Worm (Caenorhabditis elegans) whole organism, L4 larva: ENCODE data around the gene Y38E10A.35.

Experiments used
- F37D6.2 ChIP-seq: sonication (generic microtip); optimal IDR thresholded peaks from 2 replicates; lab custom pipeline; 2016; ENCODE audit warnings: mild to moderate bottlenecking, missing genetic modification characterization, missing compliant biosample characterization
- Y48G9A.11 ChIP-seq: fragments of 200-800 bp; sonication (Bioruptor generic); IDR thresholded peaks from 2 replicates; pipeline ENCODE4 v1.3.6; 2022; ENCODE audit warnings: missing genetic modification reagents, missing genetic modification characterization, missing compliant biosample characterization
- Y75B8A.6 ChIP-seq: fragments of 200-800 bp; sonication (Bioruptor generic); IDR thresholded peaks from 2 replicates; pipeline ENCODE4 v1.3.6; 2022; ENCODE audit warnings: missing genetic modification reagents, missing genetic modification characterization, missing compliant biosample characterization
- aha-1 ChIP-seq: fragments of 150-350 bp; peaks from one replicate; lab custom pipeline; 2014; ENCODE audit warnings: missing biosample characterization, missing genetic modification characterization
- ama-1 ChIP-seq: fragments of 150-350 bp; optimal IDR thresholded peaks from 2 replicates; lab custom pipeline; 2014; ENCODE audit warnings: inconsistent platforms, mixed read lengths
- ceh-20 ChIP-seq: fragments of 200-800 bp; sonication (Bioruptor generic); IDR thresholded peaks from 2 replicates; pipeline ENCODE4 v1.3.6; 2022; ENCODE audit warnings: missing genetic modification reagents, missing genetic modification characterization, missing compliant biosample characterization
- ceh-32 ChIP-seq: sonication (generic microtip); optimal IDR thresholded peaks from 2 replicates; lab custom pipeline; 2016; ENCODE audit warnings: mild to moderate bottlenecking, missing genetic modification characterization, missing compliant biosample characterization; ENCODE audit not compliant: poor library complexity
- ceh-82 ChIP-seq: sonication (generic microtip); optimal IDR thresholded peaks from 2 replicates; lab custom pipeline; 2017; ENCODE audit warnings: missing biosample characterization, missing genetic modification characterization
- dmd-6 ChIP-seq: fragments of 200-800 bp; sonication (Bioruptor generic); IDR thresholded peaks from 2 replicates; pipeline ENCODE4 v1.3.6; 2022; ENCODE audit warnings: missing genetic modification reagents, missing genetic modification characterization, missing compliant biosample characterization
- dmd-8 ChIP-seq: fragments of 200-800 bp; sonication (Bioruptor generic); IDR thresholded peaks from 2 replicates; pipeline ENCODE4 v1.3.6; 2022; ENCODE audit warnings: missing genetic modification characterization, missing compliant biosample characterization
- dmd-9 ChIP-seq: fragments of 200-800 bp; sonication (Bioruptor generic); IDR thresholded peaks from 2 replicates; pipeline ENCODE4 v1.3.6; 2022; ENCODE audit warnings: missing genetic modification reagents, missing genetic modification characterization, missing compliant biosample characterization
- dve-1 ChIP-seq: sonication (generic microtip); optimal IDR thresholded peaks from 2 replicates; lab custom pipeline; 2017; ENCODE audit warnings: antibody characterized with exemption, mild to moderate bottlenecking, missing genetic modification characterization, missing compliant biosample characterization; ENCODE audit not compliant: insufficient read depth
- fkh-10 ChIP-seq: fragments of 150-350 bp; optimal IDR thresholded peaks from 2 replicates; lab custom pipeline; 2014; ENCODE audit warnings: missing biosample characterization, missing genetic modification reagents, missing genetic modification characterization
- hlh-11 ChIP-seq: fragments of 200-800 bp; sonication (Bioruptor generic); optimal IDR thresholded peaks from 2 replicates; lab custom pipeline; 2018; ENCODE audit warnings: mild to moderate bottlenecking, missing genetic modification characterization, missing compliant biosample characterization
- hlh-30 ChIP-seq: sonication (generic microtip); optimal IDR thresholded peaks from 2 replicates; lab custom pipeline; 2017; ENCODE audit warnings: antibody characterized with exemption, mild to moderate bottlenecking, missing genetic modification characterization, missing compliant biosample characterization; ENCODE audit not compliant: insufficient read depth
- hmg-1.1 ChIP-seq: fragments of 200-800 bp; sonication (Bioruptor generic); IDR thresholded peaks from 2 replicates; pipeline ENCODE4 v1.3.6; 2022; ENCODE audit warnings: missing genetic modification reagents, missing genetic modification characterization, missing compliant biosample characterization
- lin-1 ChIP-seq: fragments of 200-800 bp; sonication (Bioruptor generic); IDR thresholded peaks from 2 replicates; pipeline ENCODE4 v1.3.6; 2022; ENCODE audit warnings: missing genetic modification reagents, missing genetic modification characterization, missing compliant biosample characterization
- lin-15B ChIP-seq: fragments of 150-350 bp; sonication (generic microtip); optimal IDR thresholded peaks from 3 replicates; lab custom pipeline; 2014; ENCODE audit warnings: missing biosample characterization, missing genetic modification characterization
- lir-3 ChIP-seq: sonication (generic microtip); optimal IDR thresholded peaks from 2 replicates; lab custom pipeline; 2016; ENCODE audit warnings: mild to moderate bottlenecking, missing genetic modification characterization, missing compliant biosample characterization
- lsy-2 ChIP-seq, 2 experiments: fragments of 150-350 bp in 1 of 2; sonication (generic microtip) in 1 of 2; optimal IDR thresholded peaks; 2 replicates each; lab custom pipeline; 2014 to 2017; ENCODE audit warnings: missing biosample characterization in 2 of 2, missing genetic modification characterization in 2 of 2
- mdt-29 ChIP-seq: fragments of 200-800 bp; sonication (Bioruptor generic); IDR thresholded peaks from 2 replicates; pipeline ENCODE4 v1.3.6; 2022; ENCODE audit warnings: missing genetic modification reagents, missing genetic modification characterization, missing compliant biosample characterization
- mep-1 ChIP-seq: fragments of 150-350 bp; sonication (generic microtip); optimal IDR thresholded peaks from 3 replicates; lab custom pipeline; 2014; ENCODE audit warnings: missing biosample characterization, missing genetic modification characterization
- nhr-102 ChIP-seq: sonication (generic microtip); optimal IDR thresholded peaks from 2 replicates; lab custom pipeline; 2016; ENCODE audit warnings: mild to moderate bottlenecking, missing genetic modification characterization, moderate library complexity, missing compliant biosample characterization
- nhr-111 ChIP-seq: fragments of 200-800 bp; sonication (Bioruptor generic); optimal IDR thresholded peaks from 2 replicates; lab custom pipeline; 2018; ENCODE audit warnings: mild to moderate bottlenecking, missing genetic modification characterization, missing compliant biosample characterization
- nhr-42 ChIP-seq: fragments of 200-800 bp; sonication (Bioruptor generic); IDR thresholded peaks from 2 replicates; pipeline ENCODE4 v1.3.6; 2022; ENCODE audit warnings: missing genetic modification characterization, missing compliant biosample characterization
- nhr-48 ChIP-seq: sonication (generic microtip); optimal IDR thresholded peaks from 2 replicates; lab custom pipeline; 2016; ENCODE audit warnings: mild to moderate bottlenecking, missing genetic modification characterization, missing compliant biosample characterization
- php-3 ChIP-seq: fragments of 200-800 bp; sonication (Bioruptor generic); IDR thresholded peaks from 2 replicates; pipeline ENCODE4 v1.3.6; 2022; ENCODE audit warnings: missing genetic modification reagents, missing genetic modification characterization, missing compliant biosample characterization
- pqm-1 ChIP-seq: sonication (generic microtip); optimal IDR thresholded peaks from 2 replicates; lab custom pipeline; 2017; ENCODE audit warnings: missing biosample characterization, missing genetic modification characterization
- saeg-2 ChIP-seq: fragments of 200-800 bp; sonication (Bioruptor generic); IDR thresholded peaks from 2 replicates; pipeline ENCODE4 v1.3.6; 2022; ENCODE audit warnings: missing genetic modification reagents, missing genetic modification characterization, missing compliant biosample characterization
- sdz-12 ChIP-seq: fragments of 200-800 bp; sonication (Bioruptor generic); optimal IDR thresholded peaks from 2 replicates; lab custom pipeline; 2018; ENCODE audit warnings: mild to moderate bottlenecking, missing genetic modification characterization, missing compliant biosample characterization
- skn-1 ChIP-seq: fragments of 150-350 bp; optimal IDR thresholded peaks from 2 replicates; lab custom pipeline; 2014; ENCODE audit warnings: missing biosample characterization, missing genetic modification characterization
- spr-3 ChIP-seq: fragments of 200-800 bp; sonication (Bioruptor generic); optimal IDR thresholded peaks from 2 replicates; lab custom pipeline; 2018; ENCODE audit warnings: mild to moderate bottlenecking, missing genetic modification characterization, missing compliant biosample characterization
- tag-97 ChIP-seq: fragments of 200-800 bp; sonication (Bioruptor generic); IDR thresholded peaks from 2 replicates; pipeline ENCODE4 v1.3.6; 2022; ENCODE audit warnings: missing genetic modification characterization, missing compliant biosample characterization
- unc-39 ChIP-seq: sonication (generic microtip); optimal IDR thresholded peaks from 2 replicates; lab custom pipeline; 2017; ENCODE audit warnings: missing biosample characterization, missing genetic modification characterization
- unc-62 ChIP-seq, 3 experiments: fragments of 150-350 bp in 1 of 3; sonication (generic microtip); optimal IDR thresholded peaks in 2 of 3; peaks in 1 of 3; 1 replicate in 1 of 3; 2 replicates in 2 of 3; lab custom pipeline; 2014 to 2017; ENCODE audit warnings: missing biosample characterization in 3 of 3, missing genetic modification characterization in 3 of 3, missing genetic modification reagents in 3 of 3, missing genotype in 1 of 3
- vab-7 ChIP-seq: fragments of 200-800 bp; sonication (Bioruptor generic); IDR thresholded peaks from 2 replicates; pipeline ENCODE4 v1.3.6; 2022; ENCODE audit warnings: missing genetic modification reagents, missing genetic modification characterization, missing compliant biosample characterization
- zfp-2 ChIP-seq: sonication (generic microtip); optimal IDR thresholded peaks from 2 replicates; lab custom pipeline; 2016; ENCODE audit warnings: mild to moderate bottlenecking, missing genetic modification characterization, missing compliant biosample characterization

The Y38E10A.35 gene

ce11 chrII:12612218-12612617, 39.6 kb upstream of the Y38E10A.35 start, which contains the start of gene nspe-4:
Gene nspe-4 (plus strand): TSS chrII:12612518.
- TF ChIP-seq nhr-111 (GFP tag; lab: Kevin White, UChicago) (no peak), aha-1 (tag; lab: Kevin White, UChicago) (no peak), spr-3 (GFP tag; lab: Kevin White, UChicago) (no peak), lin-15B (no peak), nhr-48 (no peak), unc-39 (tag; lab: Kevin White, UChicago) (no peak), nhr-102 (tag; lab: Kevin White, UChicago) (no peak), F37D6.2 (tag; lab: Kevin White, UChicago) (no peak), pqm-1 (no peak), tag-97 (GFP tag; lab: Robert Waterston, UW) (no peak), sdz-12 (no peak), mep-1 (tag; lab: Kevin White, UChicago) (no peak), saeg-2 (GFP tag; lab: Robert Waterston, UW) (no peak), skn-1 (tag; lab: Kevin White, UChicago) (no peak), Y75B8A.6 (GFP tag; lab: Robert Waterston, UW) (no peak), dve-1 (tag; lab: Kevin White, UChicago) (no peak), lin-1 (no peak), dmd-9 (GFP tag; lab: Robert Waterston, UW) (no peak), nhr-42 (no peak)
- TF ChIP-seq, all 104 proteins: peak for 0

ce11 chrII:12608653-12609052, 36.0 kb upstream of the Y38E10A.35 start, which contains the start of gene Y38E10A.9:
Gene Y38E10A.9 (plus strand): TSS chrII:12608953.
- TF ChIP-seq ama-1 (lab: Kevin White, UChicago) (no peak), php-3 (no peak), Y48G9A.11 (GFP tag; lab: Robert Waterston, UW) (no peak), nhr-111 (GFP tag; lab: Kevin White, UChicago) (no peak), dmd-6 (GFP tag; lab: Robert Waterston, UW) (no peak), hmg-1.1 (GFP tag; lab: Robert Waterston, UW) (no peak), spr-3 (GFP tag; lab: Kevin White, UChicago) (no peak), hlh-11 (tag; lab: Kevin White, UChicago) (no peak), ceh-32 (no peak), tag-97 (GFP tag; lab: Robert Waterston, UW) (no peak), vab-7 (no peak), ceh-82 (tag; lab: Kevin White, UChicago) (no peak), lsy-2 (tag; optimal IDR thresholded peaks at IDR 0.05; lab: Kevin White, UChicago) (no peak), fkh-10 (GFP tag; lab: Kevin White, UChicago) (no peak), lir-3 (tag; lab: Kevin White, UChicago) (no peak)

ce11 chrII:12606900-12607299, 34.2 kb upstream of the Y38E10A.35 start, which contains the start of gene Y38E10A.8:
Gene Y38E10A.8 (plus strand): TSS chrII:12607200.
- TF ChIP-seq ceh-20 (no peak), zfp-2 (tag; lab: Kevin White, UChicago) (no peak), hlh-30 (tag; lab: Kevin White, UChicago) (no peak), dmd-8 (GFP tag; lab: Robert Waterston, UW) (no peak), mdt-29 (GFP tag; lab: Robert Waterston, UW) (no peak), unc-62 (GFP tag; optimal IDR thresholded peaks at IDR 0.05 in 1 of 2; lab: Kevin White, UChicago) (peak in 1 of 2 experiments; percentile 27), unc-62 (tag; optimal IDR thresholded peaks at IDR 0.05; lab: Kevin White, UChicago) (no peak)
